Worm (Caenorhabditis elegans) whole organism, L1 larva: Measurements from ENCODE around the gene abu-7.

Experiments
- ces-1 ChIP-seq: fragments of 150-350 bp; optimal IDR thresholded peaks from 2 replicates; lab custom pipeline; 2014; ENCODE audit warnings: missing biosample characterization, missing genetic modification reagents, missing genetic modification characterization
- lin-35 ChIP-seq, 2 experiments: fragments of 150-350 bp; optimal IDR thresholded peaks; 2 replicates each; lab custom pipeline; 2014; ENCODE audit warnings: missing biosample characterization in 2 of 2, missing genetic modification characterization in 2 of 2, missing genetic modification reagents in 2 of 2
- nhr-11 ChIP-seq: fragments of 150-350 bp; optimal IDR thresholded peaks from 2 replicates; lab custom pipeline; 2014; ENCODE audit warnings: missing biosample characterization, missing genetic modification characterization
- nhr-28 ChIP-seq: fragments of 150-350 bp; optimal IDR thresholded peaks from 2 replicates; lab custom pipeline; 2014; ENCODE audit warnings: missing biosample characterization, missing genetic modification characterization
- unc-62 ChIP-seq: fragments of 150-350 bp; optimal IDR thresholded peaks from 2 replicates; lab custom pipeline; 2014; ENCODE audit warnings: missing biosample characterization, missing genetic modification reagents, missing genetic modification characterization

- TF ChIP-seq ces-1 (GFP tag; lab: Kevin White, UChicago) (no peak), unc-62 (GFP tag; lab: Kevin White, UChicago) (no peak), nhr-28 (tag; lab: Kevin White, UChicago) (no peak), nhr-11 (tag; lab: Kevin White, UChicago) (no peak), lin-35 (GFP tag; optimal IDR thresholded peaks at IDR 0.05; lab: Kevin White, UChicago) (no peak)
These were observed 20.0 kb downstream of the abu-7 start, which contains the start of gene F14F9.2 for ce11 chrV:5144541-5144940.
